Worm (Caenorhabditis elegans) whole organism, L3 larva: ENCODE data around the gene col-169.

Source experiments
- ama-1 ChIP-seq: fragments of 150-350 bp; optimal IDR thresholded peaks from 2 replicates; lab custom pipeline; 2018
- egl-27 ChIP-seq: sonication (generic microtip); optimal IDR thresholded peaks from 4 replicates; lab custom pipeline; 2017; ENCODE audit warnings: missing biosample characterization, missing genetic modification reagents, missing genetic modification characterization
- elt-1 ChIP-seq: fragments of 150-350 bp; optimal IDR thresholded peaks from 2 replicates; lab custom pipeline; 2014; ENCODE audit warnings: missing biosample characterization, missing genetic modification characterization
- fos-1 ChIP-seq: fragments of 150-350 bp; optimal IDR thresholded peaks from 2 replicates; lab custom pipeline; 2014; ENCODE audit warnings: missing biosample characterization, missing genetic modification characterization
- jun-1 ChIP-seq: fragments of 150-350 bp; optimal IDR thresholded peaks from 2 replicates; lab custom pipeline; 2014; ENCODE audit warnings: missing biosample characterization, missing genetic modification reagents, missing genetic modification characterization
- sea-2 ChIP-seq: fragments of 150-350 bp; sonication (generic microtip); optimal IDR thresholded peaks from 4 replicates; lab custom pipeline; 2014; ENCODE audit warnings: missing biosample characterization, missing genetic modification reagents, missing genetic modification characterization

ce11 chrX:6377634-6378288 is 48.8 kb downstream of the col-169 start, which contains the start of gene lmp-1:
- no peak for TF ChIP-seq egl-27 (tag; lab: Kevin White, UChicago)
- no peak for TF ChIP-seq elt-1 (tag; lab: Kevin White, UChicago)
- no peak for TF ChIP-seq ama-1 (lab: Kevin White, UChicago)
- TF ChIP-seq sea-2 (GFP tag; lab: Kevin White, UChicago): no peak
- no peak for TF ChIP-seq jun-1
- no peak for TF ChIP-seq fos-1
